Fruit fly (Drosophila melanogaster): Measurements from ENCODE around the gene CG7341.

- TF ChIP-seq Dll (optimal IDR thresholded peaks at IDR 0.05) (no peak), psq (optimal IDR thresholded peaks at IDR 0.05) (no peak), EcR (GFP tag; optimal IDR thresholded peaks at IDR 0.05) (no peak), pan (optimal IDR thresholded peaks at IDR 0.05) (no peak), CG8478 (optimal IDR thresholded peaks at IDR 0.05) (no peak), usp (GFP tag; optimal IDR thresholded peaks at IDR 0.05) (no peak)
Observed at dm6 chr3L:18101421-18101996, 11.2 kb upstream of the CG7341 start.

Data from whole organism.